Worm (Caenorhabditis elegans) whole organism, mixed stage, embryonic: ENCODE measurements around the gene nhr-275.

Source experiments
- M03D4.4 ChIP-seq: sonication (generic microtip); optimal IDR thresholded peaks from 2 replicates; lab custom pipeline; 2017; ENCODE audit warnings: mild to moderate bottlenecking, missing genetic modification characterization, missing compliant biosample characterization
- bed-3 ChIP-seq: fragments of 200-800 bp; sonication (Bioruptor generic); optimal IDR thresholded peaks from 3 replicates; lab custom pipeline; 2018; ENCODE audit warnings: mild to moderate bottlenecking, missing genetic modification characterization, moderate library complexity, missing compliant biosample characterization
- blmp-1 ChIP-seq: fragments of 150-350 bp; optimal IDR thresholded peaks from 2 replicates; lab custom pipeline; 2014; ENCODE audit warnings: missing biosample characterization, missing genetic modification characterization
- ceh-39 ChIP-seq: fragments of 150-350 bp; optimal IDR thresholded peaks from 2 replicates; lab custom pipeline; 2014; ENCODE audit warnings: missing biosample characterization, missing genetic modification characterization
- ceh-43 ChIP-seq: fragments of 200-800 bp; sonication (Bioruptor generic); optimal IDR thresholded peaks from 2 replicates; lab custom pipeline; 2018; ENCODE audit warnings: mild to moderate bottlenecking, missing genetic modification characterization, moderate library complexity, missing compliant biosample characterization
- ceh-83 ChIP-seq: fragments of 200-800 bp; sonication (Bioruptor generic); optimal IDR thresholded peaks from 2 replicates; lab custom pipeline; 2018; ENCODE audit warnings: mild to moderate bottlenecking, missing genetic modification characterization, missing compliant biosample characterization
- ces-1 ChIP-seq: fragments of 150-350 bp; optimal IDR thresholded peaks from 2 replicates; lab custom pipeline; 2014; ENCODE audit warnings: missing biosample characterization, missing genetic modification reagents, missing genetic modification characterization
- cnd-1 ChIP-seq: fragments of 200-800 bp; sonication (Bioruptor generic); optimal IDR thresholded peaks from 2 replicates; lab custom pipeline; 2018; ENCODE audit warnings: mild to moderate bottlenecking, missing genetic modification characterization, missing compliant biosample characterization
- drap-1 ChIP-seq: fragments of 200-800 bp; sonication (Bioruptor generic); optimal IDR thresholded peaks from 3 replicates; lab custom pipeline; 2018; ENCODE audit warnings: mild to moderate bottlenecking, missing genetic modification characterization, missing compliant biosample characterization
- elt-1 ChIP-seq: sonication (generic microtip); optimal IDR thresholded peaks from 2 replicates; lab custom pipeline; 2017; ENCODE audit warnings: missing genetic modification characterization, mild to moderate bottlenecking, missing compliant biosample characterization, antibody characterized with exemption, moderate library complexity, borderline replicate concordance; ENCODE audit not compliant: insufficient read depth
- elt-3 ChIP-seq: fragments of 150-350 bp; optimal IDR thresholded peaks from 2 replicates; lab custom pipeline; 2014; ENCODE audit warnings: missing biosample characterization, missing genetic modification characterization
- flh-1 ChIP-seq: fragments of 200-800 bp; sonication (Bioruptor generic); optimal IDR thresholded peaks from 2 replicates; lab custom pipeline; 2018; ENCODE audit warnings: mild to moderate bottlenecking, missing genetic modification characterization, moderate library complexity, missing compliant biosample characterization
- ham-2 ChIP-seq: fragments of 200-800 bp; sonication (Bioruptor generic); optimal IDR thresholded peaks from 2 replicates; lab custom pipeline; 2018; ENCODE audit warnings: mild to moderate bottlenecking, missing genetic modification characterization, missing compliant biosample characterization
- hlh-1 ChIP-seq: fragments of 150-350 bp; optimal IDR thresholded peaks from 2 replicates; lab custom pipeline; 2014; ENCODE audit warnings: missing biosample characterization, missing genetic modification reagents, missing genetic modification characterization
- lin-13 ChIP-seq: fragments of 150-350 bp; optimal IDR thresholded peaks from 2 replicates; lab custom pipeline; 2014; ENCODE audit warnings: missing biosample characterization, missing genetic modification characterization
- lin-32 ChIP-seq: fragments of 200-800 bp; sonication (Bioruptor generic); optimal IDR thresholded peaks from 2 replicates; lab custom pipeline; 2018; ENCODE audit warnings: mild to moderate bottlenecking, missing genetic modification characterization, missing compliant biosample characterization
- lsy-2 ChIP-seq: fragments of 150-350 bp; optimal IDR thresholded peaks from 2 replicates; lab custom pipeline; 2014; ENCODE audit warnings: missing biosample characterization, missing genetic modification characterization
- mab-5 ChIP-seq: fragments of 150-350 bp; optimal IDR thresholded peaks from 2 replicates; lab custom pipeline; 2014; ENCODE audit warnings: missing biosample characterization, missing genetic modification characterization
- mep-1 ChIP-seq: fragments of 150-350 bp; optimal IDR thresholded peaks from 2 replicates; lab custom pipeline; 2017; ENCODE audit warnings: missing biosample characterization, missing genetic modification reagents, missing genetic modification characterization, inconsistent platforms
- mls-2 ChIP-seq: sonication (generic microtip); optimal IDR thresholded peaks from 2 replicates; lab custom pipeline; 2016; ENCODE audit warnings: mild to moderate bottlenecking, missing genetic modification characterization, moderate library complexity, missing compliant biosample characterization
- nhr-12 ChIP-seq: fragments of 150-350 bp; optimal IDR thresholded peaks from 2 replicates; lab custom pipeline; 2014; ENCODE audit warnings: missing biosample characterization, missing genetic modification characterization
- nhr-2 ChIP-seq: fragments of 150-350 bp; optimal IDR thresholded peaks from 2 replicates; lab custom pipeline; 2014; ENCODE audit warnings: missing biosample characterization, missing genetic modification characterization
- nhr-237 ChIP-seq: fragments of 150-350 bp; optimal IDR thresholded peaks from 2 replicates; lab custom pipeline; 2014; ENCODE audit warnings: missing biosample characterization, missing genetic modification characterization
- nhr-28 ChIP-seq: fragments of 150-350 bp; optimal IDR thresholded peaks from 2 replicates; lab custom pipeline; 2014; ENCODE audit warnings: missing biosample characterization, missing genetic modification characterization
- nhr-76 ChIP-seq: sonication (generic microtip); optimal IDR thresholded peaks from 2 replicates; lab custom pipeline; 2017; ENCODE audit warnings: missing biosample characterization, missing genetic modification characterization
- pha-4 ChIP-seq: fragments of 150-350 bp; optimal IDR thresholded peaks from 2 replicates; lab custom pipeline; 2018; ENCODE audit warnings: missing biosample characterization, missing genetic modification reagents, missing genetic modification characterization
- sem-2 ChIP-seq: fragments of 200-800 bp; sonication (Bioruptor generic); optimal IDR thresholded peaks from 2 replicates; lab custom pipeline; 2018; ENCODE audit warnings: mild to moderate bottlenecking, missing genetic modification characterization, missing compliant biosample characterization
- snpc-4 ChIP-seq: fragments of 150-350 bp; optimal IDR thresholded peaks from 2 replicates; lab custom pipeline; 2014; ENCODE audit warnings: missing biosample characterization, missing genetic modification characterization
- sptf-1 ChIP-seq: sonication (generic microtip); optimal IDR thresholded peaks from 2 replicates; lab custom pipeline; 2017; ENCODE audit warnings: mild to moderate bottlenecking, missing genetic modification characterization, moderate library complexity, missing compliant biosample characterization
- tbx-8 ChIP-seq: fragments of 200-800 bp; sonication (Bioruptor generic); optimal IDR thresholded peaks from 2 replicates; lab custom pipeline; 2018; ENCODE audit warnings: mild to moderate bottlenecking, missing genetic modification characterization, moderate library complexity, missing compliant biosample characterization
- unc-120 ChIP-seq: sonication (generic microtip); optimal IDR thresholded peaks from 2 replicates; lab custom pipeline; 2017; ENCODE audit warnings: missing genetic modification characterization, missing compliant biosample characterization; ENCODE audit not compliant: poor library complexity, severe bottlenecking
- unc-39 ChIP-seq: fragments of 150-350 bp; optimal IDR thresholded peaks from 2 replicates; lab custom pipeline; 2014; ENCODE audit warnings: missing biosample characterization, missing genetic modification characterization
- unc-62 ChIP-seq: fragments of 150-350 bp; optimal IDR thresholded peaks from 2 replicates; lab custom pipeline; 2014; ENCODE audit warnings: missing biosample characterization, missing genetic modification reagents, missing genetic modification characterization
- zip-8 ChIP-seq: fragments of 150-350 bp; optimal IDR thresholded peaks from 2 replicates; lab custom pipeline; 2014; ENCODE audit warnings: missing biosample characterization, missing genetic modification characterization
- ztf-11 ChIP-seq: fragments of 150-350 bp; optimal IDR thresholded peaks from 2 replicates; lab custom pipeline; 2014; ENCODE audit warnings: missing biosample characterization, missing genetic modification characterization

nhr-275 gene

DNA sequence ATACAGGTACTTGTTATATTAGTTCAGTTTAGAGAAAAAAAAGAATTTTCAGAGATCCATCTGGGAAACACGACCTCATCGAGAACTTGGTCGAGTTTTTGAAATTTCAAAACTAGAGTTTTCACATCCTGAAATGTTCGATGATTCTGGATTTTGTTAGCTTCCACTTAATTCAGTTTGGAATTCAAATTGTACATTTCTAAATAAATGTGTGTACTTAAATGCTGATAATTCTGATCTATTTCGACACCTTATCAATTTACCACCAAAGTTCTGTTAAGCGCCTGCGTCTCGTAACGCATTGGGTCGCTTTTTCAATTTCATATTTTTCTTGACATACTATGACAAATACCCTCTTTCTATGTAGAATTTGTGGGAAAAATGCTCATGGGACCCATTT lies 27.7 kb upstream of the nhr-275 start, which contains the start of gene nhr-226:
nhr-226 (plus strand) TSS at position 301 of the 400 bp plus-strand sequence.
- TF ChIP-seq flh-1 (GFP tag; lab: Kevin White, UChicago) (no peak), ceh-39 (tag; lab: Kevin White, UChicago) (no peak), ceh-43 (no peak), nhr-237 (tag; lab: Kevin White, UChicago) (no peak), sptf-1 (tag; lab: Kevin White, UChicago) (no peak), nhr-12 (tag; lab: Kevin White, UChicago) (no peak), lin-13 (tag; lab: Kevin White, UChicago) (no peak), elt-3 (tag; lab: Kevin White, UChicago) (no peak), nhr-76 (tag; lab: Kevin White, UChicago) (no peak)

DNA sequence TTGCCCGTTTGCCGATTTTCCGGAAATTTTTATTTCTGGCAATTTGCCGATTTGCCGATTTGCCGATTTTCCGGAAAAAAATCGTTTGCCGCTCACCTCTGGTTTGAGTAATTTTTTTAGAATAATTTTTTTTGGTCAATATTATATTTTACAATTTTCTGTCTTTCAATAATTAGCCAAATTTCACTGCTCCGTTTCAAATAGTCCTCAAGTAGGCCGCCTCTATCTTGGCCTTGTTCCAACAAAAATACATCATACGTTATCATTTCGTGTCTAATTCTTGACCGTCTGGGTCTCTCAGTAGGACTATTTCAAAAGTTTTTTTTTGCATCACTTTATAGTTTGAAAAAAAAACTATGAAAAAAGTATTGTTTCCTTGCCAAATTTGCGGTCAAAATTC lies 25.4 kb upstream of the nhr-275 start, which contains the start of gene nhr-115:
nhr-115 (plus strand) TSS at position 301 of the 400 bp plus-strand sequence.
- TF ChIP-seq ces-1 (no peak), lin-32 (GFP tag; lab: Kevin White, UChicago) (no peak), flh-1 (GFP tag; lab: Kevin White, UChicago) (no peak), zip-8 (tag; lab: Kevin White, UChicago) (no peak), nhr-2 (tag; lab: Kevin White, UChicago) (no peak), mab-5 (tag; lab: Kevin White, UChicago) (no peak), ceh-43 (no peak), ham-2 (no peak), bed-3 (GFP tag; lab: Kevin White, UChicago) (no peak)

DNA sequence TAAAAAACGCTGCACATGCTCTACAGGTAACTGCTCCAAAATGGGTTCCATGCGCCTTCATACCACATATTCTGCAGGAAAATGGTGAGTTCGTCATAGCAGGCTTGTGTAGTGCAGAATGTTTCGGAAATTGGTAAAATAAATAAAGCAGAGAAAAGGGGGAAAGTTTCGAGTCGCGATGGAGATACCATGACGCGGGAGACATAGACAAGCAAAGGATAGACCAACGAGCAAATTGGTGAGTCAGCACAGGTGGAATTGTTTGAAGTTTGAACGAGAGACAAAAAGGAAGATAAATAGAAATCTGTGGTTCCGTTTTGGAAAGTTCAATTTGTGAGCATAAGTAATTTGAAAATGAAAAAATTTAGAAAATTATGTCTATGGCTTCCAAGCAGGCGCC lies 23.5 kb upstream of the nhr-275 start, which contains the start of gene nhr-225:
nhr-225 (minus strand) TSS at position 146 of the 400 bp plus-strand sequence.
- no peak for TF ChIP-seq M03D4.4 (tag; lab: Kevin White, UChicago)
- TF ChIP-seq elt-1 (tag; lab: Kevin White, UChicago) = no peak
- no peak for TF ChIP-seq mep-1 (tag; lab: Kevin White, UChicago)
- TF ChIP-seq cnd-1 (tag; lab: Kevin White, UChicago) = no peak
- no peak for TF ChIP-seq sptf-1 (tag; lab: Kevin White, UChicago)
- no peak for TF ChIP-seq lin-32 (GFP tag; lab: Kevin White, UChicago)
- TF ChIP-seq pha-4 = no peak
- TF ChIP-seq tbx-8 (GFP tag; lab: Kevin White, UChicago) = no peak
- TF ChIP-seq unc-39 (tag; lab: Kevin White, UChicago) = no peak

DNA sequence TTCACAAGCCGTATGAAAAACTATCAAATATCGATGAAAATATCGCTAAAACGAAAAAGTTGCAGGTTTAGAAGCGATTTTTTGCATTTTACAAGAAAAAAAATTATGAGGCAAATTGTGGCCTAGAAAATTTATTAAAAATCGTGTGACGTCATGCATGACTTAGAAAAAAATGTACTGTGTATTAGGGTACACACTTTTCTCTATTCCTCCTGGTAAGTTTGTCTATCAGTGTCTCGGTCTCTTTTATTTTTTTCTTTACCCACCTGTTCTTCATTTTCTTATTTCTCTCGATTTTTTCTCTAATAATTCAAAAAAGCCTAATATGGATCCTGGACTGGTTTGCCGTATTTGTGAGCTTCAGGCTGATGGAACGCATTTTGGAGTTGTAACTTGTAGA lies 18.2 kb upstream of the nhr-275 start, which contains the start of gene nhr-227:
nhr-227 (plus strand) TSS at position 326 of the 400 bp plus-strand sequence.
- TF ChIP-seq ham-2 (no peak), ceh-43 (no peak), elt-3 (tag; lab: Kevin White, UChicago) (no peak), unc-120 (no peak), M03D4.4 (tag; lab: Kevin White, UChicago) (no peak), nhr-2 (tag; lab: Kevin White, UChicago) (no peak), sptf-1 (tag; lab: Kevin White, UChicago) (no peak), lsy-2 (tag; lab: Kevin White, UChicago) (no peak), bed-3 (GFP tag; lab: Kevin White, UChicago) (no peak), mep-1 (tag; lab: Kevin White, UChicago) (no peak), hlh-1 (no peak)

DNA sequence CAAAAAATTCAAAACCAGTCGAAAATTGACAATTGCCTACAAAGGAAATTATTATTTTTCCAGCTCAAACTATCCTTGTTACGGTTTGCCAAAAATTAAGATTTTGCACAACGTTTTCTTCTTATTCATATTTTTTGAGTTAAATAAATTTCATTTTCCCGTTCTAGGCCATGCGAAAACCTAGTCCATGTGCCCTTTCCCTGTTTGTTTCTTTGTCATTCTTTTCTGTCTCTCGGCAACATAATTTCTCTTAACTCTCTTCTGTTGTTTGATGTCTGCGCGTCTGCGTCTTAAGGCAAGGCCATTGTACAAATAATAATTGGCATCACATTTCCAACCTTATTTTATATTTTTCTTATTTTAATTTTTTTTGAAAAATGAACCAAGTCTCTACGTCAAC lies 14.6 kb upstream of the nhr-275 start, which contains the start of gene nhr-228:
nhr-228 (plus strand) TSS at position 261 of the 400 bp plus-strand sequence.
- TF ChIP-seq blmp-1 (no peak), elt-1 (tag; lab: Kevin White, UChicago) (no peak), ces-1 (peak; percentile 43), ceh-83 (GFP tag; lab: Kevin White, UChicago) (peak; percentile 3), elt-3 (tag; lab: Kevin White, UChicago) (no peak), nhr-237 (tag; lab: Kevin White, UChicago) (peak; percentile 34), lsy-2 (tag; lab: Kevin White, UChicago) (no peak), cnd-1 (tag; lab: Kevin White, UChicago) (no peak), flh-1 (GFP tag; lab: Kevin White, UChicago) (no peak), sem-2 (GFP tag; lab: Kevin White, UChicago) (no peak), zip-8 (tag; lab: Kevin White, UChicago) (no peak), lin-13 (tag; lab: Kevin White, UChicago) (no peak), unc-39 (tag; lab: Kevin White, UChicago) (no peak), M03D4.4 (tag; lab: Kevin White, UChicago) (no peak), snpc-4 (no peak), unc-120 (no peak), hlh-1 (no peak), ceh-39 (tag; lab: Kevin White, UChicago) (no peak), nhr-76 (tag; lab: Kevin White, UChicago) (no peak), ztf-11 (tag; lab: Kevin White, UChicago) (no peak), drap-1 (GFP tag; lab: Kevin White, UChicago) (no peak), ceh-43 (no peak), nhr-28 (tag; lab: Kevin White, UChicago) (no peak), sptf-1 (tag; lab: Kevin White, UChicago) (no peak), ham-2 (no peak), nhr-12 (tag; lab: Kevin White, UChicago) (no peak), nhr-2 (tag; lab: Kevin White, UChicago) (no peak), unc-62 (GFP tag; lab: Kevin White, UChicago) (no peak), mab-5 (tag; lab: Kevin White, UChicago) (no peak), lin-32 (GFP tag; lab: Kevin White, UChicago) (no peak), mls-2 (tag; lab: Kevin White, UChicago) (no peak), mep-1 (tag; lab: Kevin White, UChicago) (peak; percentile 40), tbx-8 (GFP tag; lab: Kevin White, UChicago) (no peak), pha-4 (peak; percentile 14), bed-3 (GFP tag; lab: Kevin White, UChicago) (no peak)
- TF ChIP-seq, all 35 proteins: peak for 5
